Worm (Caenorhabditis elegans): Measurements from ENCODE around the gene srg-5.

- no peak for TF ChIP-seq tab-1 (GFP tag; IDR thresholded peaks at IDR 0.05)
- no peak for TF ChIP-seq flt-1 (GFP tag; IDR thresholded peaks at IDR 0.05)
- TF ChIP-seq cog-1 (tag; optimal IDR thresholded peaks at IDR 0.05), result no peak
- TF ChIP-seq med-1 (GFP tag; optimal IDR thresholded peaks at IDR 0.05; ENCODE audit: insufficient read depth), result no peak
- no peak for TF ChIP-seq T22C8.4 (GFP tag; IDR thresholded peaks at IDR 0.05)
Observed at ce11 chrIII:6256675-6257074, 7.7 kb downstream of the srg-5 start, which contains the start of gene srg-9.
